Fruit fly (Drosophila melanogaster): ENCODE measurements around the gene p.

The p gene

DNA sequence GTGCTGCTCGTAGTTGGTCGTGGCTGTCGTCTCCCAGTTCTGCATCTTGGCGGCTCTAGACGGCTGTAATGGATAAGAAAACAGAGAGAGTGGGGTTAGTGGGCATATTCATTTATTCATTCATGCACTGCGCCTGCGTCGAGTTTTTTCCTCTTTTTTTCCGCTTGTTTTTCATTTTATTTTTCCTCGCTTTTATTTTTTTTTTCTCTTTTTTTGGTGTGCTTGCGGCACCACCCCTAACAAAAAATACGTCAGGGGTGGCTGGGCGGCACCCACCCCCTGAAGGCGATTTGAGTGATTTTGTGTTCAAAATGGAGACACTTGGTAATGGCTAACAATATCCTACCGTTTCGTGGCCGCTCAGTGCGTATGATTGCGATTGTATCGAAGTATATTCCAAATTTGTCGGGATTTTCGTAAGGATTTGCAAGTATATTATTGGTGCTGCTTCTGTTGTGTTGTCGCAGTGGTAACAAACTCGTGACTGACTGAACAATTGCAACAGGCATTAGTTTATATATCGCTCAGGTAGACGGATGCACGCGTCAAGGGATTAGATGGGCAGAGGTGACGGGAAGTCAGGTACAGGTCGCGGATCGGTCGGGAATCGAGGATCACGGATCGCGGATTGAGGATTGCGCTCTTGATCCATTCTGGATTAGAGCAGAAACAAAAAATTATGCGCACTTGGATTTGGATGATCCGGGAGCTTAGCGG lies 23.8 kb upstream of the p start (continued):
- TF ChIP-seq CG15073 (GFP tag; optimal IDR thresholded peaks at IDR 0.05) (no peak), Dip2 (GFP tag; IDR thresholded peaks at IDR 0.05) (no peak), CG9727 (GFP tag; optimal IDR thresholded peaks at IDR 0.05) (peak; percentile 42), usp (GFP tag; optimal IDR thresholded peaks at IDR 0.05) (no peak), CG8359 (GFP tag; optimal IDR thresholded peaks at IDR 0.05; ENCODE audit: borderline replicate concordance) (no peak), jigr1 (GFP tag; IDR thresholded peaks at IDR 0.05) (no peak), vvl (GFP tag; IDR thresholded peaks at IDR 0.05) (no peak), Side (GFP tag; optimal IDR thresholded peaks at IDR 0.05) (no peak), cato (GFP tag; optimal IDR thresholded peaks at IDR 0.05; ENCODE audit: borderline replicate concordance) (no peak), odd (GFP tag; optimal IDR thresholded peaks at IDR 0.05) (peak; percentile 55), fru (optimal IDR thresholded peaks at IDR 0.05) (no peak), Bteb2 (GFP tag; optimal IDR thresholded peaks at IDR 0.05) (no peak), CG12769 (tag; optimal IDR thresholded peaks at IDR 0.05) (no peak), CG6813 (GFP tag; optimal IDR thresholded peaks at IDR 0.05) (peak; percentile 21), mam (GFP tag; optimal IDR thresholded peaks at IDR 0.05) (no peak), onecut (GFP tag; IDR thresholded peaks at IDR 0.05) (peak; percentile 14; the same call in 1 of the 2 replicates), CG10462 (GFP tag; optimal IDR thresholded peaks at IDR 0.05) (no peak), sr (GFP tag; IDR thresholded peaks at IDR 0.05) (no peak), CG4730 (GFP tag; IDR thresholded peaks at IDR 0.05) (no peak), CTCF (GFP tag; optimal IDR thresholded peaks at IDR 0.05) (no peak), Fer2 (tag; optimal IDR thresholded peaks at IDR 0.05) (peak; percentile 30), CG11456 (GFP tag; IDR thresholded peaks at IDR 0.05) (no peak), cg (GFP tag; optimal IDR thresholded peaks at IDR 0.05) (no peak), Lpt (GFP tag; optimal IDR thresholded peaks at IDR 0.05) (no peak), Hr78 (GFP tag; optimal IDR thresholded peaks at IDR 0.05) (no peak), dimm (GFP tag; IDR thresholded peaks at IDR 0.05) (no peak), ro (GFP tag; IDR thresholded peaks at IDR 0.05) (no peak), Opbp (GFP tag; IDR thresholded peaks at IDR 0.05; ENCODE audit: partially characterized antibody) (no peak), CG17802 (tag; optimal IDR thresholded peaks at IDR 0.05) (no peak), ttk (GFP tag; IDR thresholded peaks at IDR 0.05) (no peak), da (GFP tag; optimal IDR thresholded peaks at IDR 0.05) (no peak), Aef1 (GFP tag; IDR thresholded peaks at IDR 0.05) (no peak), prd (optimal IDR thresholded peaks at IDR 0.05) (no peak), prd (GFP tag; IDR thresholded peaks at IDR 0.05) (no peak), MTF-1 (GFP tag; optimal IDR thresholded peaks at IDR 0.05; ENCODE audit: borderline replicate concordance) (peak; percentile 9), Dek (tag; optimal IDR thresholded peaks at IDR 0.05) (no peak), grau (tag; optimal IDR thresholded peaks at IDR 0.05) (no peak), CG16815 (GFP tag; optimal IDR thresholded peaks at IDR 0.05) (no peak), nau (GFP tag; optimal IDR thresholded peaks at IDR 0.05) (no peak), CG10267 (tag; optimal IDR thresholded peaks at IDR 0.05) (no peak), CG30403 (GFP tag; optimal IDR thresholded peaks at IDR 0.05) (no peak), zfh1 (GFP tag; IDR thresholded peaks at IDR 0.05) (no peak), CG12071 (GFP tag; optimal IDR thresholded peaks at IDR 0.05) (peak; percentile 63), CG14050 (GFP tag; IDR thresholded peaks at IDR 0.05) (no peak), CG7357 (GFP tag; IDR thresholded peaks at IDR 0.05) (no peak), CG2116 (GFP tag; optimal IDR thresholded peaks at IDR 0.05) (no peak), emc (GFP tag; optimal IDR thresholded peaks at IDR 0.05) (no peak), Lhr (GFP tag; optimal IDR thresholded peaks at IDR 0.05) (no peak), fd3F (GFP tag; optimal IDR thresholded peaks at IDR 0.05) (no peak), Spps (tag; optimal IDR thresholded peaks at IDR 0.05) (no peak), CG15514 (GFP tag; optimal IDR thresholded peaks at IDR 0.05) (peak; percentile 70)

Data from whole organism, embryonic.